Fruit fly (Drosophila melanogaster): ENCODE results near the gene Mkp3.

The Mkp3 gene

DNA sequence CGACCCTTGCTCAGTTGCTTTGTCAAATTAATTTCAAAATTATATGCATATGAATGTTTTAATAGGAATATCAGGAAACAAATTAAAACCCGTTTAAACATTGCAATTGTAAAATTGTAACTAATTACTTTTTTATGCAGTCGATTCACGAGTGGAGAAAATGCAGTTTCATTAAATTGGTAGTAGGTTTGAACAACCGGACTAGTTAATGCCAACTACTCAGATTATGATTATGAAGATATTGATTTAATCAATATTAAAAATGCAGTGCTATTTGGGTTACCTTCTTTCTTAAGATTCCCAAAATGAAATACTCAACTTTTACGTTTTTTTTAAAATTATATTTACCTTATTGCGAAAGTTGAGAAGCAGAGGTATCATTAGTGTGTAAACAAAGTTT lies 43.3 kb upstream of the Mkp3 start, which contains the start of gene Spn75F:
Gene Spn75F, minus strand, starts transcription at position 101 of the 400 bp plus-strand sequence.
- TF ChIP-seq Jra (GFP tag; optimal IDR thresholded peaks at IDR 0.05), result no peak
- TF ChIP-seq rgr (GFP tag; optimal IDR thresholded peaks at IDR 0.05), result no peak
- no peak for TF ChIP-seq fru (GFP tag; optimal IDR thresholded peaks at IDR 0.05)
- TF ChIP-seq usp (GFP tag; optimal IDR thresholded peaks at IDR 0.05), result no peak
- TF ChIP-seq Dfd (GFP tag; optimal IDR thresholded peaks at IDR 0.05), result no peak
- no peak for TF ChIP-seq HLH106 (tag; optimal IDR thresholded peaks at IDR 0.05)
- no peak for TF ChIP-seq dmrt93B (GFP tag; optimal IDR thresholded peaks at IDR 0.05)
- TF ChIP-seq Vsx2 (GFP tag; optimal IDR thresholded peaks at IDR 0.05; ENCODE audit: partially characterized antibody), result no peak
- no peak for TF ChIP-seq dsf (GFP tag; optimal IDR thresholded peaks at IDR 0.05; ENCODE audit: borderline replicate concordance)
- no peak for TF ChIP-seq Dif (GFP tag; optimal IDR thresholded peaks at IDR 0.05; ENCODE audit: partially characterized antibody)
- no peak for TF ChIP-seq Hnf4 (GFP tag; optimal IDR thresholded peaks at IDR 0.05)
- no peak for TF ChIP-seq h (GFP tag; optimal IDR thresholded peaks at IDR 0.05)
- no peak for TF ChIP-seq Sp1 (GFP tag; optimal IDR thresholded peaks at IDR 0.05)
- no peak for TF ChIP-seq N (GFP tag; optimal IDR thresholded peaks at IDR 0.05)
- TF ChIP-seq lola (GFP tag; optimal IDR thresholded peaks at IDR 0.05), result no peak
- no peak for TF ChIP-seq Rel (GFP tag; optimal IDR thresholded peaks at IDR 0.05)
- no peak for TF ChIP-seq Rel (tag; optimal IDR thresholded peaks at IDR 0.05)

DNA sequence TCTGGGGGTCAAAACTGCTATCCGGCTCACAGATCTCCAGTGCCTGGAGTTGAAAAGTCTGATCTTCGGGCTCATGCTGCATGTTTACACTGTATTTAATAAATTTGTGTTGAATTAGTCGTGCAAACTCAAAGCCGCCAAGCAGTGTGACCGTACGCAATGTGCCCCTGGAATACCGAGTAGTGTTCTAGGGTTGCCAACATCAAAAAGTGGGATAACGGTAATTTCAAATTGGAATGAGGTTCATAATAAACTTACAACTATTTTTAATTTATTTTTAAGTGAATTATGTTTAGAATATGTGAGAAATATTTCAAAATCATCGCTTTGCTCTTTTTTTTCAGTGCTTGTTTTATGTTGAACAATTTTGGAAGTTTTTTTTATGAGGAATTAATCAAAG lies 14.0 kb upstream of the Mkp3 start, which contains the start of gene Gem2:
Gene Gem2, minus strand, starts transcription at position 176 of the 400 bp plus-strand sequence.
- no peak for TF ChIP-seq rgr (GFP tag; optimal IDR thresholded peaks at IDR 0.05)
- TF ChIP-seq Jra (GFP tag; optimal IDR thresholded peaks at IDR 0.05), result no peak
- no peak for TF ChIP-seq Sp1 (GFP tag; optimal IDR thresholded peaks at IDR 0.05)
- TF ChIP-seq GATAd (GFP tag; optimal IDR thresholded peaks at IDR 0.05), result no peak
- TF ChIP-seq CrebA (GFP tag; optimal IDR thresholded peaks at IDR 0.05; ENCODE audit: borderline replicate concordance), result no peak
- TF ChIP-seq tai (GFP tag; optimal IDR thresholded peaks at IDR 0.05), result no peak
- TF ChIP-seq sv (GFP tag; optimal IDR thresholded peaks at IDR 0.05), result no peak
- TF ChIP-seq CG32264 (GFP tag; optimal IDR thresholded peaks at IDR 0.05), result no peak
- TF ChIP-seq br (GFP tag; optimal IDR thresholded peaks at IDR 0.05), result no peak
- TF ChIP-seq brk (GFP tag; optimal IDR thresholded peaks at IDR 0.05), result no peak

DNA sequence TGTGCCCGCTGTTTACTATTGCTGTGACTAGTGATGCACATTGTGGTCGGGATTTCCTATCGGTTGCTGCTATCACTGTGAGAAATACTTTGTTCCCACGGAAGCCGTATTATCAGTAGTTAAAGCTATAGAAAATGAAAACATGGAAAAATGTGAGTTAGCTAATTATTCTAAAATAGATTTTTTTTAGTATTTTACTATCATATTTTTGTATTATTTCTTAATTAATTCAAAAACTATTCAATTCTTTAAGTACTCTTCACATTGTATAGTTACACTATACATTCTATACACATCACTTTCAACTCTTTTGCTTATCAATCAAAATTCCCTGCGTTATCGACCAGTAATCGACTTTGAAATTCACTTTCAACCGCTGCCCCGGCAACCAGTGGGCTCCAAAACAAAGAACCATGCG lies 11.4 kb upstream of the Mkp3 start, which contains the start of the genes Naxd and CG14079:
Gene Naxd, minus strand, starts transcription at position 45 of the 418 bp plus-strand sequence.
Gene CG14079, plus strand, starts transcription at position 335 of the 418 bp plus-strand sequence.
- peak; percentile 73 for TF ChIP-seq psq (GFP tag; optimal IDR thresholded peaks at IDR 0.05)
- TF ChIP-seq Rel (GFP tag; optimal IDR thresholded peaks at IDR 0.05), result no peak
- TF ChIP-seq Rel (tag; optimal IDR thresholded peaks at IDR 0.05), result no peak
- TF ChIP-seq N (GFP tag; optimal IDR thresholded peaks at IDR 0.05), result no peak
- TF ChIP-seq OdsH (GFP tag; optimal IDR thresholded peaks at IDR 0.05), result peak; percentile 77
- TF ChIP-seq lola (GFP tag; optimal IDR thresholded peaks at IDR 0.05), result no peak
- no peak for TF ChIP-seq Mio (GFP tag; optimal IDR thresholded peaks at IDR 0.05)
- peak; percentile 19 for TF ChIP-seq sage (GFP tag; optimal IDR thresholded peaks at IDR 0.05)
- TF ChIP-seq Dfd (GFP tag; optimal IDR thresholded peaks at IDR 0.05), result no peak
- TF ChIP-seq brk (GFP tag; optimal IDR thresholded peaks at IDR 0.05), result no peak
- TF ChIP-seq Hr83 (GFP tag; optimal IDR thresholded peaks at IDR 0.05; ENCODE audit: poor library complexity, severe bottlenecking), result peak; percentile 42
- no peak for TF ChIP-seq dl (GFP tag; optimal IDR thresholded peaks at IDR 0.05; ENCODE audit: insufficient read depth in 1 of 2, partially characterized antibody in 2 of 2)
- TF ChIP-seq HLH106 (tag; optimal IDR thresholded peaks at IDR 0.05), result peak; percentile 78
- TF ChIP-seq jim (GFP tag; optimal IDR thresholded peaks at IDR 0.05), result peak; percentile 10
- TF ChIP-seq Dif (GFP tag; optimal IDR thresholded peaks at IDR 0.05; ENCODE audit: partially characterized antibody), result no peak
- TF ChIP-seq foxo (GFP tag; optimal IDR thresholded peaks at IDR 0.05), result peak in 1 of 2 experiments; percentile 90
- TF ChIP-seq CG9705 (GFP tag; optimal IDR thresholded peaks at IDR 0.05), result peak; percentile 47
- no peak for TF ChIP-seq dmrt93B (GFP tag; optimal IDR thresholded peaks at IDR 0.05)
- peak; percentile 24 for TF ChIP-seq GATAd (GFP tag; optimal IDR thresholded peaks at IDR 0.05)
- no peak for TF ChIP-seq tai (GFP tag; optimal IDR thresholded peaks at IDR 0.05)
- no peak for TF ChIP-seq CrebA (GFP tag; optimal IDR thresholded peaks at IDR 0.05; ENCODE audit: borderline replicate concordance)
- no peak for TF ChIP-seq pan (optimal IDR thresholded peaks at IDR 0.05)
- no peak for TF ChIP-seq CG32264 (GFP tag; optimal IDR thresholded peaks at IDR 0.05)
- peak; percentile 62 for TF ChIP-seq Sp1 (GFP tag; optimal IDR thresholded peaks at IDR 0.05)
- peak; percentile 19 for TF ChIP-seq dsf (GFP tag; optimal IDR thresholded peaks at IDR 0.05; ENCODE audit: borderline replicate concordance)
- TF ChIP-seq Myc (optimal IDR thresholded peaks at IDR 0.05), result no peak
- peak; percentile 41 for TF ChIP-seq Jra (GFP tag; optimal IDR thresholded peaks at IDR 0.05)
- TF ChIP-seq rgr (GFP tag; optimal IDR thresholded peaks at IDR 0.05), result peak; percentile 89
- peak; percentile 63 for TF ChIP-seq br (GFP tag; optimal IDR thresholded peaks at IDR 0.05)
- no peak for TF ChIP-seq usp (GFP tag; optimal IDR thresholded peaks at IDR 0.05)
- TF ChIP-seq Hnf4 (GFP tag; optimal IDR thresholded peaks at IDR 0.05), result peak; percentile 83
- no peak for TF ChIP-seq Vsx2 (GFP tag; optimal IDR thresholded peaks at IDR 0.05; ENCODE audit: partially characterized antibody)
- peak; percentile 26 for TF ChIP-seq sv (GFP tag; optimal IDR thresholded peaks at IDR 0.05)
- TF ChIP-seq Abd-B (GFP tag; optimal IDR thresholded peaks at IDR 0.05), result no peak
- TF ChIP-seq woc (GFP tag; optimal IDR thresholded peaks at IDR 0.05), result peak; percentile 26
- peak; percentile 78 for TF ChIP-seq h (GFP tag; optimal IDR thresholded peaks at IDR 0.05)
- peak; percentile 64 for TF ChIP-seq ey (GFP tag; optimal IDR thresholded peaks at IDR 0.05)
- peak; percentile 71 for TF ChIP-seq fru (GFP tag; optimal IDR thresholded peaks at IDR 0.05)
- no peak for TF ChIP-seq Hr78 (GFP tag; optimal IDR thresholded peaks at IDR 0.05)

All from whole organism, wandering third instar larva.